Worm (Caenorhabditis elegans) whole organism, L2 larva: ENCODE data around the gene adh-5.

Experiments used
- C34F6.9 ChIP-seq: fragments of 150-350 bp; optimal IDR thresholded peaks from 2 replicates; lab custom pipeline; 2014; ENCODE audit warnings: missing biosample characterization, missing genetic modification characterization
- F13H6.1 ChIP-seq: sonication (generic microtip); optimal IDR thresholded peaks from 2 replicates; lab custom pipeline; 2016; ENCODE audit warnings: missing genetic modification characterization, missing compliant biosample characterization
- R02D3.7 ChIP-seq: fragments of 150-350 bp; optimal IDR thresholded peaks from 2 replicates; lab custom pipeline; 2014; ENCODE audit warnings: missing biosample characterization, missing genetic modification characterization
- alr-1 ChIP-seq: fragments of 150-350 bp; optimal IDR thresholded peaks from 2 replicates; lab custom pipeline; 2014; ENCODE audit warnings: missing biosample characterization, missing genetic modification characterization
- aly-2 ChIP-seq: fragments of 150-350 bp; optimal IDR thresholded peaks from 2 replicates; lab custom pipeline; 2014; ENCODE audit warnings: missing biosample characterization, missing genetic modification characterization
- ama-1 ChIP-seq: fragments of 150-350 bp; optimal IDR thresholded peaks from 2 replicates; lab custom pipeline; 2018; ENCODE audit warnings: inconsistent platforms
- blmp-1 ChIP-seq: sonication (generic microtip); optimal IDR thresholded peaks from 2 replicates; lab custom pipeline; 2017; ENCODE audit warnings: missing genetic modification characterization, mild to moderate bottlenecking, missing compliant biosample characterization, antibody characterized with exemption, moderate library complexity; ENCODE audit not compliant: insufficient read depth
- crh-2 ChIP-seq: sonication (generic microtip); optimal IDR thresholded peaks from 2 replicates; lab custom pipeline; 2017; ENCODE audit warnings: missing biosample characterization, missing genetic modification characterization
- dmd-4 ChIP-seq: sonication (generic microtip); optimal IDR thresholded peaks from 2 replicates; lab custom pipeline; 2017; ENCODE audit warnings: missing biosample characterization, missing genetic modification characterization
- egl-27 ChIP-seq: sonication (generic microtip); optimal IDR thresholded peaks from 3 replicates; lab custom pipeline; 2017; ENCODE audit warnings: missing biosample characterization, missing genetic modification reagents, missing genetic modification characterization
- elt-1 ChIP-seq: fragments of 150-350 bp; optimal IDR thresholded peaks from 2 replicates; lab custom pipeline; 2014; ENCODE audit warnings: missing biosample characterization, missing genetic modification characterization
- fos-1 ChIP-seq: fragments of 150-350 bp; optimal IDR thresholded peaks from 2 replicates; lab custom pipeline; 2014; ENCODE audit warnings: missing biosample characterization, missing genetic modification characterization
- gmeb-1 ChIP-seq: fragments of 150-350 bp; optimal IDR thresholded peaks from 2 replicates; lab custom pipeline; 2014; ENCODE audit warnings: missing biosample characterization, missing genetic modification characterization
- lin-11 ChIP-seq: fragments of 150-350 bp; sonication (generic microtip); optimal IDR thresholded peaks from 2 replicates; lab custom pipeline; 2014; ENCODE audit warnings: missing biosample characterization, missing genetic modification characterization, inconsistent platforms, mixed read lengths
- lin-13 ChIP-seq: fragments of 150-350 bp; optimal IDR thresholded peaks from 2 replicates; lab custom pipeline; 2014; ENCODE audit warnings: missing biosample characterization, missing genetic modification reagents, missing genetic modification characterization
- lin-39 ChIP-seq: fragments of 150-350 bp; optimal IDR thresholded peaks from 2 replicates; lab custom pipeline; 2014; ENCODE audit warnings: missing biosample characterization, missing genetic modification reagents, missing genetic modification characterization
- lsy-2 ChIP-seq, 2 experiments: fragments of 150-350 bp in 1 of 2; sonication (generic microtip) in 1 of 2; optimal IDR thresholded peaks; 2 replicates each; lab custom pipeline; 2014 to 2017; ENCODE audit warnings: missing biosample characterization in 2 of 2, missing genetic modification characterization in 2 of 2
- mab-5 ChIP-seq: fragments of 150-350 bp; optimal IDR thresholded peaks from 2 replicates; lab custom pipeline; 2014; ENCODE audit warnings: missing biosample characterization, missing genetic modification characterization
- mdl-1 ChIP-seq, 2 experiments: fragments of 150-350 bp in 1 of 2; sonication (generic microtip) in 1 of 2; optimal IDR thresholded peaks; 2 replicates each; lab custom pipeline; 2017; ENCODE audit warnings: missing biosample characterization in 2 of 2, missing genetic modification characterization in 2 of 2
- nhr-10 ChIP-seq: sonication (generic microtip); optimal IDR thresholded peaks from 2 replicates; lab custom pipeline; 2017; ENCODE audit warnings: missing biosample characterization, missing genetic modification characterization
- nhr-12 ChIP-seq: fragments of 150-350 bp; optimal IDR thresholded peaks from 2 replicates; lab custom pipeline; 2014; ENCODE audit warnings: missing biosample characterization, missing genetic modification characterization
- nhr-129 ChIP-seq: fragments of 150-350 bp; optimal IDR thresholded peaks from 2 replicates; lab custom pipeline; 2014; ENCODE audit warnings: missing biosample characterization, missing genetic modification characterization
- nhr-21 ChIP-seq: fragments of 150-350 bp; optimal IDR thresholded peaks from 2 replicates; lab custom pipeline; 2014; ENCODE audit warnings: missing biosample characterization, missing genetic modification characterization
- nhr-23 ChIP-seq: fragments of 150-350 bp; optimal IDR thresholded peaks from 2 replicates; lab custom pipeline; 2014; ENCODE audit warnings: missing biosample characterization, missing genetic modification reagents, missing genetic modification characterization
- nhr-237 ChIP-seq: fragments of 150-350 bp; optimal IDR thresholded peaks from 2 replicates; lab custom pipeline; 2014; ENCODE audit warnings: missing biosample characterization, missing genetic modification characterization
- nhr-25 ChIP-seq: fragments of 150-350 bp; sonication (generic microtip); optimal IDR thresholded peaks from 3 replicates; lab custom pipeline; 2014; ENCODE audit warnings: missing biosample characterization, missing genetic modification characterization
- nhr-6 ChIP-seq: fragments of 150-350 bp; optimal IDR thresholded peaks from 2 replicates; lab custom pipeline; 2014; ENCODE audit warnings: missing biosample characterization, missing genetic modification characterization
- nhr-77 ChIP-seq: fragments of 150-350 bp; optimal IDR thresholded peaks from 2 replicates; lab custom pipeline; 2014; ENCODE audit warnings: missing biosample characterization, missing genetic modification characterization
- sem-4 ChIP-seq: fragments of 150-350 bp; optimal IDR thresholded peaks from 2 replicates; lab custom pipeline; 2014; ENCODE audit warnings: missing biosample characterization, missing genetic modification reagents, missing genetic modification characterization
- skn-1 ChIP-seq: sonication (generic microtip); optimal IDR thresholded peaks from 2 replicates; lab custom pipeline; 2017; ENCODE audit warnings: missing biosample characterization, missing genetic modification characterization
- sma-3 ChIP-seq: sonication (generic microtip); optimal IDR thresholded peaks from 2 replicates; lab custom pipeline; 2016; ENCODE audit warnings: missing genetic modification reagents, missing genetic modification characterization, missing compliant biosample characterization
- sma-9 ChIP-seq, 2 experiments: fragments of 150-350 bp in 1 of 2; sonication (generic microtip) in 1 of 2; optimal IDR thresholded peaks; 2 replicates each; lab custom pipeline; 2014 to 2016; ENCODE audit warnings: missing genetic modification characterization in 2 of 2, mild to moderate bottlenecking in 1 of 2, missing biosample characterization in 1 of 2, missing compliant biosample characterization in 1 of 2, missing genetic modification reagents in 1 of 2, moderate library complexity in 1 of 2
- snpc-4 ChIP-seq: fragments of 150-350 bp; optimal IDR thresholded peaks from 2 replicates; lab custom pipeline; 2014; ENCODE audit warnings: missing biosample characterization, missing genetic modification characterization
- unc-39 ChIP-seq: fragments of 150-350 bp; optimal IDR thresholded peaks from 2 replicates; lab custom pipeline; 2014; ENCODE audit warnings: missing biosample characterization, missing genetic modification characterization
- unc-55 ChIP-seq: fragments of 150-350 bp; sonication (generic microtip); optimal IDR thresholded peaks from 3 replicates; lab custom pipeline; 2014; ENCODE audit warnings: missing biosample characterization, missing genetic modification reagents, missing genetic modification characterization
- unc-62 ChIP-seq: fragments of 150-350 bp; optimal IDR thresholded peaks from 2 replicates; lab custom pipeline; 2014; ENCODE audit warnings: missing biosample characterization, missing genetic modification reagents, missing genetic modification characterization
- ztf-11 ChIP-seq: sonication (generic microtip); optimal IDR thresholded peaks from 2 replicates; lab custom pipeline; 2017; ENCODE audit warnings: missing biosample characterization, missing genetic modification characterization
- ztf-4 ChIP-seq: fragments of 150-350 bp; optimal IDR thresholded peaks from 2 replicates; lab custom pipeline; 2014; ENCODE audit warnings: missing biosample characterization, missing genetic modification characterization

adh-5 gene

ce11 chrV:903460-903859 is 8.1 kb upstream of the adh-5 start, which contains the start of gene fmo-5:
fmo-5 (minus strand) TSS chrV:903665.
- TF ChIP-seq ama-1 (no peak), nhr-21 (peak; percentile 57), unc-62 (GFP tag; lab: Kevin White, UChicago) (no peak), snpc-4 (tag; lab: Kevin White, UChicago) (no peak), unc-55 (GFP tag; lab: Kevin White, UChicago) (no peak), sma-9 (GFP tag; optimal IDR thresholded peaks at IDR 0.05; lab: Kevin White, UChicago) (peak; percentile 69), sma-9 (tag; optimal IDR thresholded peaks at IDR 0.05; lab: Kevin White, UChicago) (no peak), nhr-12 (tag; lab: Kevin White, UChicago) (no peak), nhr-25 (tag; lab: Kevin White, UChicago) (peak; percentile 62), mdl-1 (tag; optimal IDR thresholded peaks at IDR 0.05; lab: Kevin White, UChicago) (peak; percentile 38 to 56), lin-11 (tag; lab: Kevin White, UChicago) (no peak), crh-2 (peak; percentile 71), nhr-129 (tag; lab: Kevin White, UChicago) (peak; percentile 27), aly-2 (tag; lab: Kevin White, UChicago) (no peak), fos-1 (tag; lab: Kevin White, UChicago) (peak; percentile 12), mab-5 (tag; lab: Kevin White, UChicago) (no peak), F13H6.1 (tag; lab: Kevin White, UChicago) (peak; percentile 30), gmeb-1 (peak; percentile 62), nhr-237 (tag; lab: Kevin White, UChicago) (no peak), sma-3 (GFP tag; lab: Kevin White, UChicago) (peak; percentile 40), lin-39 (no peak)
- TF ChIP-seq, all 48 proteins: peak for 10

ce11 chrV:904232-904983 is 7.2 kb upstream of the adh-5 start, which contains the start of gene trm-2A:
trm-2A (plus strand) TSS chrV:904963.
- TF ChIP-seq F13H6.1 (tag; lab: Kevin White, UChicago): peak; percentile 72
- TF ChIP-seq aly-2 (tag; lab: Kevin White, UChicago): no peak
- peak in 1 of 2 experiments; percentile 4 for TF ChIP-seq mdl-1 (tag; optimal IDR thresholded peaks at IDR 0.05; lab: Kevin White, UChicago)
- TF ChIP-seq nhr-23 (tag; lab: Kevin White, UChicago): no peak
- no peak for TF ChIP-seq alr-1
- peak; percentile 85 for TF ChIP-seq lin-13 (GFP tag; lab: Kevin White, UChicago)
- peak; percentile 71 for TF ChIP-seq sem-4 (tag; lab: Kevin White, UChicago)
- peak; percentile 24 for TF ChIP-seq nhr-237 (tag; lab: Kevin White, UChicago)
- peak; percentile 79 for TF ChIP-seq crh-2
- TF ChIP-seq unc-55 (GFP tag; lab: Kevin White, UChicago): peak; percentile 80
- TF ChIP-seq nhr-25 (tag; lab: Kevin White, UChicago): peak; percentile 71
- peak; percentile 42 for TF ChIP-seq blmp-1
- TF ChIP-seq mab-5 (tag; lab: Kevin White, UChicago): peak; percentile 26
- peak; percentile 42 for TF ChIP-seq ztf-4 (tag; lab: Kevin White, UChicago)
- peak; percentile 51 to 88 for TF ChIP-seq lsy-2 (tag; optimal IDR thresholded peaks at IDR 0.05; lab: Kevin White, UChicago)
- no peak for TF ChIP-seq dmd-4 (tag; lab: Kevin White, UChicago)
- TF ChIP-seq nhr-129 (tag; lab: Kevin White, UChicago): peak; percentile 69
- peak; percentile 85 for TF ChIP-seq sma-3 (GFP tag; lab: Kevin White, UChicago)
- peak; percentile 89 for TF ChIP-seq sma-9 (GFP tag; optimal IDR thresholded peaks at IDR 0.05; lab: Kevin White, UChicago)
- no peak for TF ChIP-seq sma-9 (tag; optimal IDR thresholded peaks at IDR 0.05; lab: Kevin White, UChicago)
- TF ChIP-seq snpc-4 (tag; lab: Kevin White, UChicago): peak; percentile 59
- peak; percentile 62 for TF ChIP-seq C34F6.9 (tag; lab: Kevin White, UChicago)
- TF ChIP-seq nhr-77 (tag; lab: Kevin White, UChicago): peak; percentile 14
- TF ChIP-seq unc-39 (tag; lab: Kevin White, UChicago): no peak
- no peak for TF ChIP-seq skn-1 (tag; lab: Kevin White, UChicago)
- no peak for TF ChIP-seq elt-1 (tag; lab: Kevin White, UChicago)
- no peak for TF ChIP-seq nhr-12 (tag; lab: Kevin White, UChicago)
- peak; percentile 38 for TF ChIP-seq fos-1 (tag; lab: Kevin White, UChicago)
- TF ChIP-seq ztf-11: no peak
- TF ChIP-seq nhr-21: peak; percentile 69
- no peak for TF ChIP-seq R02D3.7 (tag; lab: Kevin White, UChicago)
- peak; percentile 97 for TF ChIP-seq gmeb-1
- peak; percentile 19 for TF ChIP-seq egl-27 (tag; lab: Kevin White, UChicago)
- no peak for TF ChIP-seq nhr-10 (tag; lab: Kevin White, UChicago)
- peak; percentile 66 for TF ChIP-seq nhr-6 (tag; lab: Kevin White, UChicago)
